Fruit fly (Drosophila melanogaster) S2 (cell line): ENCODE measurements around the gene CG17249.

ENCODE experiments used
- CG8478 ChIP-seq: fragments of >200 bp; optimal IDR thresholded peaks from 2 replicates; lab custom pipeline; 2018
- CTCF ChIP-seq, 2 experiments: fragments of >200 bp; optimal IDR thresholded peaks; 2 replicates each; lab custom pipeline; 2018

Gene CG17249

dm6 chr3L:1647276-1647919 is at the start of gene CG17249, which contains the start of gene Bro:
CG17249 (minus strand) TSS chr3L:1647464.
Bro (plus strand) TSS chr3L:1647869.
- TF ChIP-seq CG8478 (lab: Kevin White, UChicago) (no peak), CTCF (optimal IDR thresholded peaks at IDR 0.05; lab: Kevin White, UChicago) (peak in 1 of 2 experiments; percentile 8)

- TF ChIP-seq CTCF (optimal IDR thresholded peaks at IDR 0.05; lab: Kevin White, UChicago) = no peak
- TF ChIP-seq CG8478 (lab: Kevin White, UChicago) = no peak
Observed at dm6 chr3L:1694317-1694716, 47.1 kb upstream of the CG17249 start, which contains the start of gene CG12011. CG12011 (plus strand) TSS chr3L:1694617.

DNA sequence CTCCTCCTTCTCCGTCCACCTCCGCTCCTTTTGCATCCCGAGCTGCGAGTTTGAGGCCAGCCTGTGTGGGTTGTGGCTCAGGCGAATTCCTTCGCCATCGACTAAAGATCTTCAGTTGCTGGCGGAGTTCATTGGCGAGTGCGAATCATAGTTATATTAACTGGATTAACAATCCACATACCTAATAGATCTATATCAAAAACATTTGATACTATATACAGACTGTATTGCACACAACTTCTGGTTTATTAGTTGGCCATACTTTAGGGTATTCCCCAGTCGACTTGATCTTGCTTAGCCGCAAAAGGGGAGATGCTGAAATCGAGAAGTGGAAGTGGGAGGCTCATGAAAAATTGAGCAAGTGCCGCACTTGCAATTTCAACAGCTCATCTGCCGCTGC is 45.6 kb upstream of the CG17249 start:
- no peak for TF ChIP-seq CG8478 (lab: Kevin White, UChicago)
- TF ChIP-seq CTCF (optimal IDR thresholded peaks at IDR 0.05; lab: Kevin White, UChicago) = no peak

DNA sequence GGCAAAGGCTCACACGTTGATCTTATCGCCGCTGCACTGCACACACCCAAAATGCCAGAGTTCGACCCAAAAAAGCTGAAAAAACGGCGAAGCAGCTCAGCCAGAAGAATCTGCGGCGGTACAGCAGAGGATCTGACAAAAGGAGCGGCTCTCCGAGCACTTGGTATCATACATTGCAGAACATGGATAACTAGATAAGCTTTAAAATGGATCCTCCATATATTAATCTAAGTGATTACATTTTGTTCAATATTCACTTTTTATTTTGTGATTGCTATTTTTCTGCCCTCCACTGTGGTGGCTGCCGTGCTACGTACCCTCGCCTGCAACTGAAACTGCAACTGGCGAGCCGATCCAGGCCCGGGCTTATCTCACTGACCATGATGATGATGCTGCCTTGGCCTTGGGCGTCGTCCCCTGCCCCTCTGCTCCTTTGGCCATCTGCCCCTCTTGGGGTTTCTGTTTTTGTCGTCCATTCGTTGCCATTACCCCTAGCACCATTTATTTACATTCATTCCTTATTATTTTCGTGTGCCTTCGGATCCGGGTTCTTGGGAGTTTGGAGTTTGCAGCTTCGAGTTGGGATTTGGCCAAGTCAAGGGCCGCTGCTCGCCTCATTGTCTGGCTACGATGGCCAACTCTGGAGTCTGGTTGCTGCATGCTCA is 45.0 kb upstream of the CG17249 start:
- TF ChIP-seq CG8478 (lab: Kevin White, UChicago) (no peak), CTCF (optimal IDR thresholded peaks at IDR 0.05; lab: Kevin White, UChicago) (no peak)

- TF ChIP-seq CTCF (optimal IDR thresholded peaks at IDR 0.05; lab: Kevin White, UChicago) = no peak
- no peak for TF ChIP-seq CG8478 (lab: Kevin White, UChicago)
Observed at dm6 chr3L:1690727-1691413, 43.6 kb upstream of the CG17249 start.

DNA sequence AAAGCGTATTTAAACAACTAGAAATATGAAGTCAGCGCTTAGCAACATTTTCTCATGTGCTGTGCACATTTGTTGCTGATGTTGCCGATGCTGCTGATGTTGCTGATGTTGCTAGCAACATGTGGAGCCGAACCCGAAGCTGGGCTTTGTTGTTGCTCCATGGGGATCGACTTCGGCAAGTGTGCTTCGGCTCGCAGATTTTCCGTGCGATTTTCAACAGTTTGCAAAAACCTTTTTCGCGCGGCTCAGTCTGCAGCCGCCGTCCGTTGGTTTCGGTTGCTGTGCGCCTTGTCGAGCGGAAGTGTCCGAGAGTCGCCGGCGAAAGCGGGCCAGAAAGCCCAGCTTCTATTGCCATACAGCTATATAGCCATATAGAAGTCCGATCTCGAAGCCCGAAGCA is 41.3 kb upstream of the CG17249 start:
- no peak for TF ChIP-seq CTCF (optimal IDR thresholded peaks at IDR 0.05; lab: Kevin White, UChicago)

dm6 chr3L:1688161-1688560 is 40.9 kb upstream of the CG17249 start:
- TF ChIP-seq CG8478 (lab: Kevin White, UChicago) (no peak), CTCF (optimal IDR thresholded peaks at IDR 0.05; lab: Kevin White, UChicago) (no peak)

DNA sequence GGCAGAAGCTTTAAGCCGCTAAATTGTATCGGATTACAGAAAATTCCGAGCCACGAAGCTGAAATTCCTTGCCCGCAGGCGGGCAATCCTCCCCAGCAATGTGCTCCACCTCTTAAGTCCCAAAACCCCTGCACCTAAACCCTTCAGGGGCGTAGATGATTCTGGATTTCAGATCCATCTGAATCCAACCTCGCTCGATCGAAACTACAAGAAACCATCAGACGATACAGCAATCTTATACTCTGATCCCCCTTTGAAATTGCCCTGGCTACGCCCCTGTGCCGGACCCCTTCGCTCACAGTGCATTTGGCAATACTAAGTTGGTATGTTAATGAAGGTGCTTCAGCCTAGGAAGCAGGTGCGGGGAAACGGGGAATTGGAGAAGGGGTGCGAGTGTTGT is 35.8 kb upstream of the CG17249 start:
- TF ChIP-seq CG8478 (lab: Kevin White, UChicago) (no peak), CTCF (optimal IDR thresholded peaks at IDR 0.05; lab: Kevin White, UChicago) (no peak)

DNA sequence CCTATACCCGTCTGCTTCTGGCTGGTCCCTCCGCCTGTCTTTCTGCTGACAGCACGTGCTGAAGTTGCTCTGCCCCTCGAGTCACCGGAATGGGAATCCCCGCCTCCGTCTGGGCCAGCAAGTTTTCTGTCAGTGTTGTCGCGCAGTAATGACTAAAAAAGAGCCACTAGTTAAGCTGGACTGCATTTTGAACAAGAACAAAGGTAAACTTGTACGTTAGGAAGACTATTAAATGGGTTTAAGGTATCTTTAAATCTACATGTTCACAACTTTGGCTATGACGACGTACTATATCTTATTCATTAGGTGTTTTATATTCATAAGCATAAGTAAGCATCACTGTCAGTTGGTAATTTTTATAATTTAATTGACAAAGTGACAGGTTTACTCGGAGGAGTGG is 32.1 kb upstream of the CG17249 start:
- TF ChIP-seq CTCF (optimal IDR thresholded peaks at IDR 0.05; lab: Kevin White, UChicago) (no peak), CG8478 (lab: Kevin White, UChicago) (no peak)

DNA sequence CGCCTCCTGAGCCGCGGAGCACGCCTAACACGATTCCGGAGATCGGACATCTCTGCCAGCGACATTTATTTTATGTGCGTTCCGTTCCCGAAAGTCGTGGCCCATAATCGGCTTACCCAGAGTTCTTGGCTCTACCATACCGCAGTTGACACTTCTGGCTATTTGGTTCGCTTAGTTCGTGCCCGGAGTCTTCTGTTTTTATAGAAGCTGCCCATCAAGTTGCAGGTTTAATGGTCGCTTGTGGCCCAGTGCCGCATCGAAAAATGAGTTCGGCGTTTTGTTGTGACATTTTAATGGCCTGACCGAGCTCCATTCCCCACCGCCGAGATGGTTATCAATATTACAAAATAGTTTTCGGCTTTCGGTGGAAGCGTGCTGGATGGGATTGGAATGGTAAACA is 29.0 kb upstream of the CG17249 start:
- TF ChIP-seq CTCF (optimal IDR thresholded peaks at IDR 0.05; lab: Kevin White, UChicago) (no peak), CG8478 (lab: Kevin White, UChicago) (no peak)

- TF ChIP-seq CTCF (optimal IDR thresholded peaks at IDR 0.05; lab: Kevin White, UChicago) = no peak
- TF ChIP-seq CG8478 (lab: Kevin White, UChicago) = no peak
Observed at dm6 chr3L:1675242-1675641, 28.0 kb upstream of the CG17249 start.

DNA sequence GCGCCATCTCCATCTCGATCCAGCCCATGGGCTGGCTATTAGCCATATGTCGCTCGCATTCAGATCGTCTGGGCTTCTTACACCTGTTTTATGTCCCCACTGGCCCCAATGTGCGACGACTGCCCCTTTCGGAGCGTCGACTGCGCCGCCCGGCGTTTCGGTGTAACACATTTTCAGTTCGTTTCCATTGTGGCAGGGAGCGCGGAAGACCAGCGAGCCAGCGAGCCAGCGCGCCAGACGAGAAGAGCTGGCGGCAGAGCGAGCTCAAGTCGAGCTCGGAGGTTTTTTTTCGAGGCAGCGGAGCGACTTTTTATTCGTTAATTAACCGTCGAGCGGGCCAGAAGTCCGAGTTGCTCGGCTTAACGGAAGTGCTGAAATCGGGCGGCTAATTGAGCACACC is 27.1 kb upstream of the CG17249 start, which contains the start of gene CG7991:
Gene CG7991 (plus strand): TSS at position 329 of the 400 bp plus-strand sequence.
- TF ChIP-seq CG8478 (lab: Kevin White, UChicago) (no peak), CTCF (optimal IDR thresholded peaks at IDR 0.05; lab: Kevin White, UChicago) (no peak)

dm6 chr3L:1672627-1673026 is 25.4 kb upstream of the CG17249 start, which contains the start of gene CG13930:
CG13930 (minus strand) TSS chr3L:1672727.
- TF ChIP-seq CG8478 (lab: Kevin White, UChicago) = no peak
- TF ChIP-seq CTCF (optimal IDR thresholded peaks at IDR 0.05; lab: Kevin White, UChicago) = no peak

- TF ChIP-seq CTCF (optimal IDR thresholded peaks at IDR 0.05; lab: Kevin White, UChicago) = no peak
- no peak for TF ChIP-seq CG8478 (lab: Kevin White, UChicago)
Observed at dm6 chr3L:1670008-1670407, 22.7 kb upstream of the CG17249 start, which contains the start of gene RabX5. RabX5 (minus strand) TSS chr3L:1670108.

- TF ChIP-seq CG8478 (lab: Kevin White, UChicago) = no peak
- TF ChIP-seq CTCF (optimal IDR thresholded peaks at IDR 0.05; lab: Kevin White, UChicago) = peak; percentile 72 to 74
Observed at dm6 chr3L:1668504-1668903, 21.2 kb upstream of the CG17249 start, which contains the start of gene RpL23A. RpL23A (minus strand) TSS chr3L:1668654.
